Worm (Caenorhabditis elegans): ENCODE measurements around the gene gcc-2.

DNA sequence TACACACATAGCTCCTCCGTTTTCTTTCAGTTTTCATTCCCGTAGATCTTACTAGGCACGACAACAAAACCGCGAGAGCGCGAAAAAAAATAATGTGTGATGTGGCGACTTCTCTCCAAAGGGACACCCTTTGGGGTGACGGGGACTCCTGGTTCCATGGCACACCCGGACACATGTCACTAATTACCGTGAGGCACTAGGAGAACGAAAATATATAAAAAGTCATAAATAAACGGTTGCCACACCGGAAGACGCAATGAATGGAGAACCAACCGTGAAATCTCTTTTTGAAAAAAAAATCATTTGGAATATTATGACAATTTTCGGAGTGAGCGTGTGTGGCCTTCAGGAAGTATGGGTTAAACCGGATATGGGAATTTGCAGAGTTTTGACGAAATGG lies 31.5 kb downstream of the gcc-2 start:
- TF ChIP-seq duxl-1 (tag; optimal IDR thresholded peaks at IDR 0.05; ENCODE audit: poor library complexity) (no peak), skn-1 (tag; optimal IDR thresholded peaks at IDR 0.05) (no peak), saeg-2 (GFP tag; IDR thresholded peaks at IDR 0.05) (no peak)
